Fruit fly (Drosophila melanogaster) whole organism: ENCODE data around the gene HIP.

Experiments used
- CG8478 ChIP-seq: fragments of >200 bp; optimal IDR thresholded peaks from 2 replicates; lab custom pipeline; 2018; ENCODE audit warnings: inconsistent platforms
- usp ChIP-seq: fragments of >200 bp; optimal IDR thresholded peaks from 2 replicates; lab custom pipeline; 2017; ENCODE audit warnings: missing biosample characterization, missing genetic modification characterization, mixed read lengths

dm6 chrX:3775822-3776668 lies 22.9 kb upstream of the HIP start:
- TF ChIP-seq usp = no peak
- TF ChIP-seq CG8478 (lab: Kevin White, UChicago) = no peak
